Worm (Caenorhabditis elegans) whole organism, L4/young adult: Measurements from ENCODE around the gene R13H4.7.

ENCODE experiments used
- dao-5 ChIP-seq: sonication (generic microtip); optimal IDR thresholded peaks from 2 replicates; lab custom pipeline; 2016; ENCODE audit warnings: missing genotype, missing genetic modification characterization, moderate library complexity, missing compliant biosample characterization
- him-1 ChIP-seq: sonication (generic microtip); optimal IDR thresholded peaks from 2 replicates; lab custom pipeline; 2016; ENCODE audit warnings: missing genotype, missing genetic modification reagents, missing genetic modification characterization, missing compliant biosample characterization

- TF ChIP-seq dao-5 (no peak), him-1 (tag; lab: Kevin White, UChicago) (no peak)
Measured at ce11 chrV:11902161-11902560, 34.1 kb upstream of the R13H4.7 start.
